Worm (Caenorhabditis elegans) whole organism, L4 larva: ENCODE measurements around the gene C26B2.7.

Experiments used
- D1046.2 ChIP-seq: fragments of 200-800 bp; sonication (Bioruptor generic); IDR thresholded peaks from 2 replicates; pipeline ENCODE4 v1.3.6; 2022; ENCODE audit warnings: missing genetic modification characterization, missing compliant biosample characterization
- F37D6.2 ChIP-seq: sonication (generic microtip); optimal IDR thresholded peaks from 2 replicates; lab custom pipeline; 2016; ENCODE audit warnings: mild to moderate bottlenecking, missing genetic modification characterization, missing compliant biosample characterization
- R02D3.7 ChIP-seq: fragments of 150-350 bp; sonication (generic microtip); optimal IDR thresholded peaks from 3 replicates; lab custom pipeline; 2014; ENCODE audit warnings: missing biosample characterization, missing genetic modification characterization
- T20F7.1 ChIP-seq: fragments of 200-800 bp; sonication (Bioruptor generic); optimal IDR thresholded peaks from 2 replicates; lab custom pipeline; 2018; ENCODE audit warnings: mild to moderate bottlenecking, missing genetic modification characterization, missing compliant biosample characterization
- Y48G9A.11 ChIP-seq: fragments of 200-800 bp; sonication (Bioruptor generic); IDR thresholded peaks from 2 replicates; pipeline ENCODE4 v1.3.6; 2022; ENCODE audit warnings: missing genetic modification reagents, missing genetic modification characterization, missing compliant biosample characterization
- ZK337.2 ChIP-seq: fragments of 200-800 bp; sonication (Bioruptor generic); IDR thresholded peaks from 2 replicates; pipeline ENCODE4 v1.3.6; 2022; ENCODE audit warnings: missing genetic modification reagents, missing genetic modification characterization, missing compliant biosample characterization
- aha-1 ChIP-seq: fragments of 150-350 bp; peaks from one replicate; lab custom pipeline; 2014; ENCODE audit warnings: missing biosample characterization, missing genetic modification characterization
- arid-1 ChIP-seq: fragments of 200-800 bp; sonication (Bioruptor generic); conservative IDR thresholded peaks from 2 replicates; pipeline ENCODE4 v1.3.6; 2022; ENCODE audit warnings: missing genetic modification reagents, missing genetic modification characterization, missing compliant biosample characterization
- ceh-20 ChIP-seq: fragments of 200-800 bp; sonication (Bioruptor generic); IDR thresholded peaks from 2 replicates; pipeline ENCODE4 v1.3.6; 2022; ENCODE audit warnings: missing genetic modification reagents, missing genetic modification characterization, missing compliant biosample characterization
- ceh-44 ChIP-seq: fragments of 200-800 bp; sonication (Bioruptor generic); IDR thresholded peaks from 2 replicates; pipeline ENCODE4 v1.3.6; 2022; ENCODE audit warnings: missing genetic modification reagents, missing genetic modification characterization, missing compliant biosample characterization
- ctbp-1 ChIP-seq: fragments of 200-800 bp; sonication (Bioruptor generic); IDR thresholded peaks from 2 replicates; pipeline ENCODE4 v1.3.6; 2022; ENCODE audit warnings: missing genetic modification reagents, missing genetic modification characterization, missing compliant biosample characterization
- daf-19 ChIP-seq: fragments of 200-800 bp; sonication (Bioruptor generic); conservative IDR thresholded peaks from 2 replicates; pipeline ENCODE4 v1.3.6; 2022; ENCODE audit warnings: missing genetic modification characterization, missing compliant biosample characterization
- dmd-6 ChIP-seq: fragments of 200-800 bp; sonication (Bioruptor generic); IDR thresholded peaks from 2 replicates; pipeline ENCODE4 v1.3.6; 2022; ENCODE audit warnings: missing genetic modification reagents, missing genetic modification characterization, missing compliant biosample characterization
- dmd-9 ChIP-seq: fragments of 200-800 bp; sonication (Bioruptor generic); IDR thresholded peaks from 2 replicates; pipeline ENCODE4 v1.3.6; 2022; ENCODE audit warnings: missing genetic modification reagents, missing genetic modification characterization, missing compliant biosample characterization
- dpl-1 ChIP-seq: fragments of 150-350 bp; optimal IDR thresholded peaks from 2 replicates; lab custom pipeline; 2014; ENCODE audit warnings: missing biosample characterization, missing genetic modification reagents, missing genetic modification characterization
- duxl-1 ChIP-seq: sonication (generic microtip); optimal IDR thresholded peaks from 2 replicates; lab custom pipeline; 2016; ENCODE audit warnings: mild to moderate bottlenecking, missing genetic modification characterization, moderate library complexity, missing compliant biosample characterization; ENCODE audit not compliant: poor library complexity
- dve-1 ChIP-seq: sonication (generic microtip); optimal IDR thresholded peaks from 2 replicates; lab custom pipeline; 2017; ENCODE audit warnings: antibody characterized with exemption, mild to moderate bottlenecking, missing genetic modification characterization, missing compliant biosample characterization; ENCODE audit not compliant: insufficient read depth
- egl-43 ChIP-seq: fragments of 200-800 bp; sonication (Bioruptor generic); IDR thresholded peaks from 2 replicates; pipeline ENCODE4 v1.3.6; 2022; ENCODE audit warnings: missing genetic modification reagents, missing genetic modification characterization, missing compliant biosample characterization
- fkh-10 ChIP-seq: fragments of 150-350 bp; optimal IDR thresholded peaks from 2 replicates; lab custom pipeline; 2014; ENCODE audit warnings: missing biosample characterization, missing genetic modification reagents, missing genetic modification characterization
- hif-1 ChIP-seq, 2 experiments: sonication (generic microtip); optimal IDR thresholded peaks; 2 replicates each; lab custom pipeline; 2016 to 2017; ENCODE audit warnings: missing compliant biosample characterization in 2 of 2, missing genetic modification characterization in 2 of 2, missing genetic modification reagents in 2 of 2, missing genotype in 2 of 2, mild to moderate bottlenecking in 1 of 2
- hlh-11 ChIP-seq: fragments of 200-800 bp; sonication (Bioruptor generic); optimal IDR thresholded peaks from 2 replicates; lab custom pipeline; 2018; ENCODE audit warnings: mild to moderate bottlenecking, missing genetic modification characterization, missing compliant biosample characterization
- hlh-30 ChIP-seq: sonication (generic microtip); optimal IDR thresholded peaks from 2 replicates; lab custom pipeline; 2017; ENCODE audit warnings: antibody characterized with exemption, mild to moderate bottlenecking, missing genetic modification characterization, missing compliant biosample characterization; ENCODE audit not compliant: insufficient read depth
- hmg-1.1 ChIP-seq: fragments of 200-800 bp; sonication (Bioruptor generic); IDR thresholded peaks from 2 replicates; pipeline ENCODE4 v1.3.6; 2022; ENCODE audit warnings: missing genetic modification reagents, missing genetic modification characterization, missing compliant biosample characterization
- lim-7 ChIP-seq: fragments of 200-800 bp; sonication (Bioruptor generic); IDR thresholded peaks from 2 replicates; pipeline ENCODE4 v1.3.6; 2022; ENCODE audit warnings: missing genetic modification characterization, missing compliant biosample characterization
- lin-13 ChIP-seq: fragments of 150-350 bp; optimal IDR thresholded peaks from 2 replicates; lab custom pipeline; 2014; ENCODE audit warnings: missing biosample characterization, missing genetic modification reagents, missing genetic modification characterization
- lin-29 ChIP-seq: fragments of 200-800 bp; sonication (Bioruptor generic); IDR thresholded peaks from 2 replicates; pipeline ENCODE4 v1.3.6; 2022; ENCODE audit warnings: missing genetic modification reagents, missing genetic modification characterization, missing compliant biosample characterization
- lin-38 ChIP-seq: fragments of 200-800 bp; sonication (Bioruptor generic); IDR thresholded peaks from 2 replicates; pipeline ENCODE4 v1.3.6; 2022; ENCODE audit warnings: missing genetic modification reagents, missing genetic modification characterization, missing compliant biosample characterization
- lsy-2 ChIP-seq, 2 experiments: fragments of 150-350 bp in 1 of 2; sonication (generic microtip) in 1 of 2; optimal IDR thresholded peaks; 2 replicates each; lab custom pipeline; 2014 to 2017; ENCODE audit warnings: missing biosample characterization in 2 of 2, missing genetic modification characterization in 2 of 2
- madf-5 ChIP-seq, 2 experiments: fragments of 200-800 bp; sonication (Bioruptor generic); IDR thresholded peaks; 2 replicates each; pipeline ENCODE4 v1.3.6; 2022; ENCODE audit warnings: missing compliant biosample characterization in 2 of 2, missing genetic modification characterization in 2 of 2
- madf-9 ChIP-seq: fragments of 200-800 bp; sonication (Bioruptor generic); conservative IDR thresholded peaks from 2 replicates; pipeline ENCODE4 v1.3.6; 2022; ENCODE audit warnings: missing genetic modification reagents, missing genetic modification characterization, missing compliant biosample characterization
- mdt-29 ChIP-seq: fragments of 200-800 bp; sonication (Bioruptor generic); IDR thresholded peaks from 2 replicates; pipeline ENCODE4 v1.3.6; 2022; ENCODE audit warnings: missing genetic modification reagents, missing genetic modification characterization, missing compliant biosample characterization
- mep-1 ChIP-seq: fragments of 150-350 bp; sonication (generic microtip); optimal IDR thresholded peaks from 3 replicates; lab custom pipeline; 2014; ENCODE audit warnings: missing biosample characterization, missing genetic modification characterization
- mes-2 ChIP-seq: sonication (generic microtip); optimal IDR thresholded peaks from 2 replicates; lab custom pipeline; 2016; ENCODE audit warnings: missing genotype, mild to moderate bottlenecking, missing genetic modification characterization, missing compliant biosample characterization; ENCODE audit not compliant: poor library complexity, severe bottlenecking
- mxl-3 ChIP-seq: fragments of 200-800 bp; sonication (Bioruptor generic); optimal IDR thresholded peaks from 2 replicates; lab custom pipeline; 2018; ENCODE audit warnings: mild to moderate bottlenecking, missing genetic modification characterization, missing compliant biosample characterization
- nhr-11 ChIP-seq: fragments of 150-350 bp; optimal IDR thresholded peaks from 2 replicates; lab custom pipeline; 2014; ENCODE audit warnings: missing biosample characterization, missing genetic modification characterization
- nhr-42 ChIP-seq: fragments of 200-800 bp; sonication (Bioruptor generic); IDR thresholded peaks from 2 replicates; pipeline ENCODE4 v1.3.6; 2022; ENCODE audit warnings: missing genetic modification characterization, missing compliant biosample characterization
- nhr-6 ChIP-seq: fragments of 150-350 bp; optimal IDR thresholded peaks from 2 replicates; lab custom pipeline; 2014; ENCODE audit warnings: missing biosample characterization, missing genetic modification characterization
- rbr-2 ChIP-seq: sonication (generic microtip); optimal IDR thresholded peaks from 2 replicates; lab custom pipeline; 2016; ENCODE audit warnings: missing genotype, missing genetic modification characterization, missing compliant biosample characterization
- sdz-12 ChIP-seq: fragments of 200-800 bp; sonication (Bioruptor generic); optimal IDR thresholded peaks from 2 replicates; lab custom pipeline; 2018; ENCODE audit warnings: mild to moderate bottlenecking, missing genetic modification characterization, missing compliant biosample characterization
- set-16 ChIP-seq: fragments of 200-800 bp; sonication (Bioruptor generic); IDR thresholded peaks from 2 replicates; pipeline ENCODE4 v1.3.6; 2022; ENCODE audit warnings: missing genetic modification reagents, missing genetic modification characterization, missing compliant biosample characterization
- snpc-1.2 ChIP-seq: fragments of 200-800 bp; sonication (Bioruptor generic); IDR thresholded peaks from 2 replicates; pipeline ENCODE4 v1.3.6; 2022; ENCODE audit warnings: missing genetic modification reagents, missing genetic modification characterization, missing compliant biosample characterization
- tra-1 ChIP-seq: fragments of 200-800 bp; sonication (Bioruptor generic); IDR thresholded peaks from 2 replicates; pipeline ENCODE4 v1.3.6; 2022; ENCODE audit warnings: missing genetic modification reagents, missing genetic modification characterization, missing compliant biosample characterization
- unc-130 ChIP-seq: sonication (generic microtip); optimal IDR thresholded peaks from 2 replicates; lab custom pipeline; 2016; ENCODE audit warnings: missing genetic modification reagents, missing genetic modification characterization, missing compliant biosample characterization
- vab-7 ChIP-seq: fragments of 200-800 bp; sonication (Bioruptor generic); IDR thresholded peaks from 2 replicates; pipeline ENCODE4 v1.3.6; 2022; ENCODE audit warnings: missing genetic modification reagents, missing genetic modification characterization, missing compliant biosample characterization
- zfp-3 ChIP-seq: fragments of 200-800 bp; sonication (Bioruptor generic); conservative IDR thresholded peaks from 2 replicates; pipeline ENCODE4 v1.3.6; 2022; ENCODE audit warnings: missing genetic modification reagents, missing genetic modification characterization, missing compliant biosample characterization

The C26B2.7 gene

DNA sequence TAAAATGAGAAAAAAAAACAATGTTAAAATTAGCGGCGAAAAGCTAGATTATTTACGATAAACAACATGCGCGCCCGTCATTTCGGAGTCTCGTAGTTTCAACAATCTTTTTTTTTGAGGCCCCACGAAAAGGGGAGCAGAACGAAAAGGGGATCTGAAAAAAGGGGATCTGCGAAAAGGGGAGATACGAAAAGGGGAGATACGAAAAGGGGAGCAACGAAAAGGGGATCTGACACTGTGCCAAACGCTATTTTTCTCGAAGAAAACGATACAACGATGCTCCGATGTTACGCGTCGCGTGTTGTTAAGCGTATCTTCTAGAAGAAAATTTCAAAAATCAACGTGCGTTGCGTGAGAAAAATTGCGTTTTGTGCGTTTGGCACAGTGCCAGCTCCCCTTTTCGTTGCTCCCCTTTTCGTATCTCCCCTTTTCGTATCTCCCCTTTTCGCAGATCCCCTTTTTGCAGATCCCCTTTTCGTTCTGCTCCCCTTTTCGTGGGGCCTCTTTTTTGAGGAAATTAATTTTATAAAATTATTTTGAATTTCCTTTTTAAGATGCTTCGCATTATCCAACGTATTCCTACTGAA, at the start of gene C26B2.7:
TSS of gene C26B2.7 (plus strand) at position 549 of the 587 bp plus-strand sequence.
- TF ChIP-seq aha-1 (tag; lab: Kevin White, UChicago) (peak; percentile 68), mep-1 (tag; lab: Kevin White, UChicago) (peak; percentile 78), sdz-12 (GFP tag; lab: Kevin White, UChicago) (peak; percentile 11), ceh-44 (GFP tag; lab: Robert Waterston, UW) (peak; percentile 96), fkh-10 (GFP tag; lab: Kevin White, UChicago) (peak; percentile 11), lim-7 (GFP tag; lab: Robert Waterston, UW) (peak; percentile 69; the same call in 1 of the 2 replicates), madf-9 (GFP tag; lab: Robert Waterston, UW) (peak; percentile 70; the same call in 1 of the 2 replicates), unc-130 (GFP tag; lab: Kevin White, UChicago) (peak; percentile 82), T20F7.1 (GFP tag; lab: Kevin White, UChicago) (peak; percentile 94), set-16 (GFP tag; lab: Robert Waterston, UW) (peak; percentile 30; the same call in 1 of the 2 replicates), tra-1 (GFP tag; lab: Robert Waterston, UW) (0 out of 2 replicates have a peak, but pooled peaks have one; percentile 53), ZK337.2 (GFP tag; lab: Robert Waterston, UW) (peak; percentile 88), dpl-1 (GFP tag; lab: Kevin White, UChicago) (peak; percentile 74), nhr-11 (peak; percentile 41), egl-43 (GFP tag; lab: Robert Waterston, UW) (peak; percentile 67; the same call in 1 of the 2 replicates), zfp-3 (peak; percentile 71; the same call in 1 of the 2 replicates), duxl-1 (tag; lab: Kevin White, UChicago) (peak; percentile 20), hif-1 (tag; optimal IDR thresholded peaks at IDR 0.05; lab: Kevin White, UChicago) (peak in 1 of 2 experiments; percentile 73), snpc-1.2 (GFP tag; lab: Robert Waterston, UW) (peak; percentile 76), arid-1 (GFP tag; lab: Robert Waterston, UW) (peak; percentile 66), Y48G9A.11 (GFP tag; lab: Robert Waterston, UW) (peak; percentile 99), dmd-9 (GFP tag; lab: Robert Waterston, UW) (peak; percentile 88), lin-38 (GFP tag; lab: Robert Waterston, UW) (peak; percentile 80), R02D3.7 (tag; lab: Kevin White, UChicago) (peak; percentile 49), D1046.2 (GFP tag; lab: Robert Waterston, UW) (peak; percentile 76), hmg-1.1 (GFP tag; lab: Robert Waterston, UW) (peak; percentile 60), ctbp-1 (GFP tag; lab: Robert Waterston, UW) (peak; percentile 61), lin-29 (GFP tag; lab: Robert Waterston, UW) (0 out of 2 replicates have a peak, but pooled peaks have one; percentile 31), hlh-11 (tag; lab: Kevin White, UChicago) (peak; percentile 29), mxl-3 (GFP tag; lab: Kevin White, UChicago) (peak; percentile 59), mes-2 (tag; lab: Kevin White, UChicago) (peak; percentile 96), nhr-6 (peak; percentile 34), F37D6.2 (tag; lab: Kevin White, UChicago) (peak; percentile 16), nhr-42 (GFP tag; lab: Robert Waterston, UW) (peak; percentile 62; the same call in 1 of the 2 replicates), dve-1 (tag; lab: Kevin White, UChicago) (peak; percentile 30), ceh-20 (peak; percentile 72; the same call in 1 of the 2 replicates), daf-19 (GFP tag; lab: Robert Waterston, UW) (0 out of 2 replicates have a peak, but pooled peaks have one; percentile 16), hlh-30 (tag; lab: Kevin White, UChicago) (peak; percentile 34), madf-5 (GFP tag; IDR thresholded peaks at IDR 0.05; lab: Robert Waterston, UW) (peak in 1 of 2 experiments; percentile 89; a peak in 2 of 4 replicates), dmd-6 (GFP tag; lab: Robert Waterston, UW) (peak; percentile 71), lsy-2 (tag; optimal IDR thresholded peaks at IDR 0.05; lab: Kevin White, UChicago) (peak; percentile 59 to 63), lin-13 (GFP tag; lab: Kevin White, UChicago) (peak; percentile 39), rbr-2 (tag; lab: Kevin White, UChicago) (peak; percentile 67), vab-7 (GFP tag; lab: Robert Waterston, UW) (peak; percentile 85), mdt-29 (GFP tag; lab: Robert Waterston, UW) (peak; percentile 6; the same call in 1 of the 2 replicates)
